Worm (Caenorhabditis elegans): ENCODE results near the gene ppk-3.

DNA sequence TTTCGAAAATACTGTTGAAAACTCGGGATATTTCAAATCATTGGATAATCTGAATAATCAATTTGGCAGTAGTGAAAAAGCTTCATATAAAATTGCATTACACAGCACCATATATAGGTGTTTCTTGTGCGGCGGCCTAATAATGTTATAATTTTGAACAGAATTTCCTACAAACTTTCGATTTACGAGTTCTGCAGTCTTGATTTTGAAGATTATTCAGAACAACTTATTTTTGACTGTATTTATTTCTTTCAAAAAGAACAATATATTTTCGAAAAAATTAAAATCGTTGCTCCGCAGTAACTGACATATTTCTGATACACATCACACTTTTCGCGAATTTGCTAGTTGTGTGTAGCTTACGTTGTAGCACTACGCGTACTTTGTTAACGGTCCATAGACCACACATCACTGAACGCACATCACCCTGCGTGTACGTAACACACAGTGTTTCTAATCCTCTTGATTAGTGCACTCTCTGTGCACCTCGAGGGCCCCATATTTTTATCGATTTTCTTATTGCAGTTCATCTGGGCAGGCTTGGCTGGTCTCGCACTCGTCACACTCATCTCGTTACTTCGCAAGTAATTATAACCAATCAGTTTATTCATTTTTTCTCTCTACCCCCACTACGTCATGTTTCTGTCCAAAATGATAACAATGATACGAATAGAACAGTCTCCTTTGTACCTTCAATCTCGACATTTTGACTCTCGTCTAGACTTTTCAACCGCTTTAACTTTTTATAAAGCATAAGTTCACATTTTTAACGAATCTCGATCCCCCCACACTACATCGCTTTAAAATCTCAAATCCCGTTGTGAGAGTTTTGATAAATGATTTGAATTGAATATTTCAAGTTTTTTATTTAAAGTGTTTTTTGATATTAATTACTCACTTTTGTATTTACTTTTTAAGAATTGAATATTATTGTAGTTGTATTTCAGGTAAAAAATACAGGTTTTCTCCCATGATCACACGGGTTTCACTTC is 15.4 kb upstream of the ppk-3 start, which contains the start of the genes F11C1.1 and vwa-8:
- TF ChIP-seq hmg-4 (GFP tag; optimal IDR thresholded peaks at IDR 0.05): no peak
- TF ChIP-seq ama-1 (optimal IDR thresholded peaks at IDR 0.05): no peak
- TF ChIP-seq aly-1 (tag; optimal IDR thresholded peaks at IDR 0.05): no peak
- no peak for TF ChIP-seq flt-1 (GFP tag; IDR thresholded peaks at IDR 0.05)
- no peak for TF ChIP-seq pes-1 (GFP tag; IDR thresholded peaks at IDR 0.05)
- no peak for TF ChIP-seq tbx-11 (GFP tag; IDR thresholded peaks at IDR 0.05)
- no peak for TF ChIP-seq tbx-37 (GFP tag; conservative IDR thresholded peaks at IDR 0.05)
- TF ChIP-seq B0310.2 (tag; optimal IDR thresholded peaks at IDR 0.05): no peak
